Worm (Caenorhabditis elegans) whole organism, late embryonic: Measurements from ENCODE around the gene grp-1.

Experiments used
- F13H6.1 ChIP-seq: sonication (generic microtip); optimal IDR thresholded peaks from 2 replicates; lab custom pipeline; 2016; ENCODE audit warnings: missing genetic modification characterization, missing compliant biosample characterization
- ahr-1 ChIP-seq: sonication (generic microtip); optimal IDR thresholded peaks from 2 replicates; lab custom pipeline; 2016; ENCODE audit warnings: missing genetic modification characterization, missing compliant biosample characterization
- ceh-24 ChIP-seq: sonication (generic microtip); optimal IDR thresholded peaks from 2 replicates; lab custom pipeline; 2016; ENCODE audit warnings: mild to moderate bottlenecking, missing genetic modification characterization, missing compliant biosample characterization
- fkh-10 ChIP-seq: fragments of 150-350 bp; optimal IDR thresholded peaks from 2 replicates; lab custom pipeline; 2014; ENCODE audit warnings: missing biosample characterization, missing genetic modification reagents, missing genetic modification characterization
- sox-2 ChIP-seq: fragments of 200-800 bp; sonication (Bioruptor generic); IDR thresholded peaks from 2 replicates; pipeline ENCODE4 v1.3.6; 2022; ENCODE audit warnings: missing genetic modification reagents, missing genetic modification characterization, missing compliant biosample characterization

DNA sequence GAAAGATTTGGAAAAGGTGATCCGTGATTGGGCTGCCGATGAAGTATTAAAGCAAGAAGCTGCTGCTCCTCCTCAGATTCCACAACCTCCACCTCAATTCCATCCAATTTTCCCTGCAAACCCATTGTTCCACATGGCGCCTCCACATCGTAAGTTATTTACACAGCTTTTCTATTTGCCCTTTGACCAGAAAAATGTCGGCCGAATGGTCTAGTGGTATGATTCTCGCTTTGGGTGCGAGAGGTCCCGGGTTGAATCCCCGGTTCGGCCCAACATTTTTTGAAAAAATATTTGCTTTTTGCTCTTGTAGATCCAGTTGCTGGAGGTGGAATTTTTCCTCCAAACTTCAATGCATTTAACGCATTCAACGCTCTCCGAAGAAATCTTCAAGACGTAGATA, 16.3 kb upstream of the grp-1 start:
- TF ChIP-seq sox-2, result no peak
- TF ChIP-seq ceh-24 (tag; lab: Kevin White, UChicago), result no peak
- TF ChIP-seq F13H6.1, result no peak
- TF ChIP-seq ahr-1, result no peak
- TF ChIP-seq fkh-10 (GFP tag; lab: Kevin White, UChicago), result no peak
